Fruit fly (Drosophila melanogaster): Measurements from ENCODE around the gene Hr78.

The Hr78 gene

dm6 chr3L:21529108-21529507 is 31.8 kb upstream of the Hr78 start, which contains the start of gene Arv1:
Gene Arv1, minus strand, starts transcription at chr3L:21529333.
- no peak for TF ChIP-seq CG10669 (GFP tag; optimal IDR thresholded peaks at IDR 0.05)
- TF ChIP-seq CG11902 (GFP tag; optimal IDR thresholded peaks at IDR 0.05): no peak
- no peak for TF ChIP-seq Hr4 (GFP tag; optimal IDR thresholded peaks at IDR 0.05)
- no peak for TF ChIP-seq svp (GFP tag)
- no peak for TF ChIP-seq fkh (GFP tag; optimal IDR thresholded peaks at IDR 0.05)

DNA sequence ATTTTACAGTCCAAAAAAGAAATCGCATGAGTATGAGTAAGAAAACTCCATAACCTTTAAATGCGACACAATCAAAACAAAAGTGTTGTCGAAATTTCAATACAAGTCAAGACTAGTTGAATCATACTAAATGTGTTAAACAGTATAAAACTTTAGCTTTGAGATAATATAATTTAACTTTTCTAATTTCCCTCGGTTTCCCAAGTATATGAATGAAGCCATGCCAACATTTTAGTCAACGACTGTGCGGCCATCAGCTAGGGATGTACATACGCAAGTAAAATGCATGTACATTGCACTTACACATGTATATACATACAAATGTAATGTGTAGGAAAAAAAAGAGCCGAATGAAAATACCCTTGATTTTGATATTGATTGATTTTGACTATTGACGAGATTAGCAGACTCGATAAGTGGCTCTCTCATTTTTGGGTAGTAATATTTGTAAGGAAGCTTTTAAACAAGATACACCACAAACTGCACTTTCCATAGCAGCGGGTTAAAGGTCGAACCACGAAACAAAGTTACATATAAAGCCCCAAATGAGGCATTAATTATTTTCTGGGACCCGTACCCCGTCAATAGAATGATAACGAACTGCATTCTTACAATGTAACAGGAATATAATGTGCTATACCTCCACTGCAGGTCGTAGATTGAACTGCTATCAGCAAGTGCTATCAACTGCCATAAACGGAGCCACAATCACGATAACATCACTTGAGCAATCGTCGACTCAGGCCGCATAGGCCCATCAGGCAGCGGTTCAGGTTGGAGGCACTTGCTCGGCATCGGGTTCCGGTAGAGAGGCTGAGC is 27.0 kb upstream of the Hr78 start:
- TF ChIP-seq CG6792 (GFP tag; optimal IDR thresholded peaks at IDR 0.05) (peak; percentile 40), CG31627 (GFP tag; optimal IDR thresholded peaks at IDR 0.05) (peak; percentile 39), fd59A (GFP tag; optimal IDR thresholded peaks at IDR 0.05) (no peak), esn (GFP tag; optimal IDR thresholded peaks at IDR 0.05) (peak; percentile 62), CG11902 (GFP tag; optimal IDR thresholded peaks at IDR 0.05) (no peak), svp (GFP tag) (peak; percentile 95), dsx (GFP tag; optimal IDR thresholded peaks at IDR 0.05; ENCODE audit: poor library complexity, severe bottlenecking) (peak; percentile 95), salr (GFP tag; optimal IDR thresholded peaks at IDR 0.05) (no peak), CG8319 (GFP tag; optimal IDR thresholded peaks at IDR 0.05) (peak; percentile 16), CG11762 (GFP tag; optimal IDR thresholded peaks at IDR 0.05; ENCODE audit: insufficient read depth) (peak; percentile 24), Ets96B (tag; optimal IDR thresholded peaks at IDR 0.05) (peak; percentile 49), cyc (GFP tag; optimal IDR thresholded peaks at IDR 0.05) (peak; percentile 48), Sox14 (GFP tag; optimal IDR thresholded peaks at IDR 0.05) (peak; percentile 39), CG8632 (GFP tag; optimal IDR thresholded peaks at IDR 0.05) (no peak), Eip75B (GFP tag; optimal IDR thresholded peaks at IDR 0.05) (peak; percentile 61), CG34406 (GFP tag; optimal IDR thresholded peaks at IDR 0.05) (no peak), Hr4 (GFP tag; optimal IDR thresholded peaks at IDR 0.05) (peak; percentile 66), Eip78C (GFP tag) (peak; percentile 83), CG3032 (tag; optimal IDR thresholded peaks at IDR 0.05) (peak; percentile 31), Sox15 (GFP tag; optimal IDR thresholded peaks at IDR 0.05) (peak; percentile 12), CG32006 (GFP tag; optimal IDR thresholded peaks at IDR 0.05) (no peak), topi (GFP tag; optimal IDR thresholded peaks at IDR 0.05) (peak; percentile 35), acj6 (GFP tag; optimal IDR thresholded peaks at IDR 0.05) (peak; percentile 61), lz (GFP tag; optimal IDR thresholded peaks at IDR 0.05) (peak; percentile 23)

- peak; percentile 54 for TF ChIP-seq CG6854 (GFP tag; optimal IDR thresholded peaks at IDR 0.05)
- TF ChIP-seq CG7368 (GFP tag; optimal IDR thresholded peaks at IDR 0.05): no peak
- no peak for TF ChIP-seq net (GFP tag; optimal IDR thresholded peaks at IDR 0.05)
- TF ChIP-seq salr (GFP tag; optimal IDR thresholded peaks at IDR 0.05): no peak
- TF ChIP-seq vri (GFP tag; optimal IDR thresholded peaks at IDR 0.05): peak; percentile 35
- TF ChIP-seq topi (GFP tag; optimal IDR thresholded peaks at IDR 0.05): no peak
- peak; percentile 79 for TF ChIP-seq svp (GFP tag)
- peak; percentile 50 for TF ChIP-seq dsx (GFP tag; optimal IDR thresholded peaks at IDR 0.05; ENCODE audit: poor library complexity, severe bottlenecking)
- TF ChIP-seq ss (GFP tag; optimal IDR thresholded peaks at IDR 0.05): peak in 1 of 2 experiments; percentile 39
- TF ChIP-seq Eip78C (GFP tag): peak; percentile 54
- no peak for TF ChIP-seq CG8319 (GFP tag; optimal IDR thresholded peaks at IDR 0.05)
- peak; percentile 59 for TF ChIP-seq Sox14 (GFP tag; optimal IDR thresholded peaks at IDR 0.05)
- no peak for TF ChIP-seq CG4318 (GFP tag; optimal IDR thresholded peaks at IDR 0.05)
These were observed 26.0 kb upstream of the Hr78 start, which contains the start of gene CG7611 for dm6 chr3L:21523059-21523836. Gene CG7611, plus strand, starts transcription at chr3L:21523186.

- TF ChIP-seq spab (GFP tag; optimal IDR thresholded peaks at IDR 0.05) (no peak), Eip78C (GFP tag) (no peak), CG9139 (GFP tag; optimal IDR thresholded peaks at IDR 0.05) (no peak), CG11762 (GFP tag; optimal IDR thresholded peaks at IDR 0.05; ENCODE audit: insufficient read depth) (no peak), CG7368 (GFP tag; optimal IDR thresholded peaks at IDR 0.05) (no peak), CG32006 (GFP tag; optimal IDR thresholded peaks at IDR 0.05) (no peak), Ets96B (tag; optimal IDR thresholded peaks at IDR 0.05) (no peak), CG6276 (GFP tag; optimal IDR thresholded peaks at IDR 0.05) (no peak), Blimp-1 (GFP tag; optimal IDR thresholded peaks at IDR 0.05) (no peak), Sox15 (GFP tag; optimal IDR thresholded peaks at IDR 0.05) (no peak), Hr4 (GFP tag; optimal IDR thresholded peaks at IDR 0.05) (no peak), fd59A (GFP tag; optimal IDR thresholded peaks at IDR 0.05) (no peak), Eip93F (GFP tag; optimal IDR thresholded peaks at IDR 0.05) (no peak), Lpt (GFP tag; optimal IDR thresholded peaks at IDR 0.05) (no peak)
These were observed 21.1 kb upstream of the Hr78 start for dm6 chr3L:21518345-21518744.

All from whole organism, prepupa.